Worm (Caenorhabditis elegans): ENCODE data around the gene msp-64.
A peak's percentile ranks its signal among the peaks of the same experiment; 100 is the strongest.

Gene msp-64

ce11 chrII:5781935-5782921 lies 27.9 kb downstream of the msp-64 start, which contains the start of gene K05F1.6 (continued):
- TF ChIP-seq attf-5 (GFP tag; optimal IDR thresholded peaks at IDR 0.05) (peak; percentile 64), lin-26 (GFP tag; IDR thresholded peaks at IDR 0.05) (peak; percentile 95), F57C9.4 (tag; optimal IDR thresholded peaks at IDR 0.05) (no peak), F22D6.2 (tag; optimal IDR thresholded peaks at IDR 0.05) (no peak), bed-1 (GFP tag; IDR thresholded peaks at IDR 0.05) (no peak), attf-3 (GFP tag; conservative IDR thresholded peaks at IDR 0.05) (peak; percentile 48; the same call in 1 of the 2 replicates), ztf-28 (GFP tag; IDR thresholded peaks at IDR 0.05) (peak; percentile 86), mes-4 (tag; optimal IDR thresholded peaks at IDR 0.05) (peak; percentile 76), hsf-1 (GFP tag; IDR thresholded peaks at IDR 0.05) (peak; percentile 44; the same call in 1 of the 2 replicates), akir-1 (GFP tag; optimal IDR thresholded peaks at IDR 0.05) (no peak), pha-4 (tag; optimal IDR thresholded peaks at IDR 0.05) (no peak), D2030.7 (GFP tag; IDR thresholded peaks at IDR 0.05) (peak; percentile 89), lin-54 (GFP tag; optimal IDR thresholded peaks at IDR 0.05) (peak; percentile 74), atf-7 (tag; optimal IDR thresholded peaks at IDR 0.05) (peak; percentile 72), K11D2.4 (GFP tag; IDR thresholded peaks at IDR 0.05) (no peak), nhr-27 (tag; optimal IDR thresholded peaks at IDR 0.05) (peak; percentile 60), ztf-6 (GFP tag; IDR thresholded peaks at IDR 0.05) (0 out of 2 replicates have a peak, but pooled peaks have one; percentile 43), madf-3 (GFP tag; IDR thresholded peaks at IDR 0.05) (0 out of 2 replicates have a peak, but pooled peaks have one; percentile 43), hlh-26 (GFP tag; conservative IDR thresholded peaks at IDR 0.05) (no peak), madf-6 (GFP tag; IDR thresholded peaks at IDR 0.05) (peak; percentile 69), sdz-38 (tag; optimal IDR thresholded peaks at IDR 0.05) (no peak), attf-6 (GFP tag; IDR thresholded peaks at IDR 0.05) (peak; percentile 77; the same call in 1 of the 2 replicates), madf-10 (tag; optimal IDR thresholded peaks at IDR 0.05) (peak; percentile 70), nfya-2 (GFP tag; IDR thresholded peaks at IDR 0.05) (0 out of 2 replicates have a peak, but pooled peaks have one; percentile 23), die-1 (tag; optimal IDR thresholded peaks at IDR 0.05) (peak; percentile 90), hlh-12 (tag; optimal IDR thresholded peaks at IDR 0.05) (peak; percentile 32), F55B11.4 (tag; optimal IDR thresholded peaks at IDR 0.05; ENCODE audit: borderline replicate concordance, insufficient read depth) (no peak), ama-1 (optimal IDR thresholded peaks at IDR 0.05) (no peak), ama-1 (GFP tag; optimal IDR thresholded peaks at IDR 0.05) (peak; percentile 36 to 67), xnd-1 (tag; optimal IDR thresholded peaks at IDR 0.05) (peak; percentile 39), nhr-80 (tag; optimal IDR thresholded peaks at IDR 0.05) (peak; percentile 81), nhr-120 (GFP tag; IDR thresholded peaks at IDR 0.05) (no peak), ztf-18 (tag; optimal IDR thresholded peaks at IDR 0.05) (peak; percentile 81), let-607 (tag; optimal IDR thresholded peaks at IDR 0.05) (peak; percentile 40 to 65), aptf-2 (GFP tag; conservative IDR thresholded peaks at IDR 0.05) (no peak), efl-1 (GFP tag; optimal IDR thresholded peaks at IDR 0.05) (no peak), rpc-1 (optimal IDR thresholded peaks at IDR 0.05) (peak; percentile 90), rpc-1 (tag; optimal IDR thresholded peaks at IDR 0.05) (peak; percentile 89), let-526 (GFP tag; IDR thresholded peaks at IDR 0.05) (peak; percentile 67; the same call in 1 of the 2 replicates), zfh-2 (GFP tag; conservative IDR thresholded peaks at IDR 0.05) (no peak; the same call in 1 of the 2 replicates), ceh-27 (GFP tag; optimal IDR thresholded peaks at IDR 0.05) (peak; percentile 44), snpc-1.3 (tag; optimal IDR thresholded peaks at IDR 0.05; ENCODE audit: insufficient read depth) (peak; percentile 59), snpc-3.4 (tag; optimal IDR thresholded peaks at IDR 0.05) (peak; percentile 84), ztf-25 (GFP tag; IDR thresholded peaks at IDR 0.05) (peak; percentile 88; the same call in 1 of the 2 replicates), tbx-9 (tag; optimal IDR thresholded peaks at IDR 0.05; ENCODE audit: borderline replicate concordance) (no peak), ceh-58 (GFP tag; IDR thresholded peaks at IDR 0.05) (no peak)
